Fruit fly (Drosophila melanogaster): ENCODE data around the gene Roc1b.
A peak's percentile ranks its signal among the peaks of the same experiment; 100 is the strongest.

dm6 chr3L:319145-320009, 38.4 kb upstream of the Roc1b start, which contains the start of gene fwd:
- no peak for TF ChIP-seq Hr96 (GFP tag; optimal IDR thresholded peaks at IDR 0.05)
- no peak for TF ChIP-seq cnc (optimal IDR thresholded peaks at IDR 0.05)
- no peak for TF ChIP-seq Mnt (GFP tag; optimal IDR thresholded peaks at IDR 0.05)
- peak; percentile 57 for TF ChIP-seq CG11617 (GFP tag; optimal IDR thresholded peaks at IDR 0.05)

All from whole organism, adult.